Worm (Caenorhabditis elegans) whole organism, L4 larva: ENCODE results near the gene T13C5.6.

ENCODE experiments used
- ZK546.5 ChIP-seq, 2 experiments: sonication (generic microtip); optimal IDR thresholded peaks; 2 replicates each; lab custom pipeline; 2017; ENCODE audit warnings: missing biosample characterization in 2 of 2, missing genetic modification characterization in 2 of 2
- aly-2 ChIP-seq: sonication (generic microtip); optimal IDR thresholded peaks from 2 replicates; lab custom pipeline; 2018; ENCODE audit warnings: missing biosample characterization, missing genetic modification characterization
- ama-1 ChIP-seq: fragments of 150-350 bp; optimal IDR thresholded peaks from 2 replicates; lab custom pipeline; 2014; ENCODE audit warnings: inconsistent platforms, mixed read lengths
- ceh-82 ChIP-seq: sonication (generic microtip); optimal IDR thresholded peaks from 2 replicates; lab custom pipeline; 2017; ENCODE audit warnings: missing biosample characterization, missing genetic modification characterization
- ces-1 ChIP-seq: fragments of 150-350 bp; sonication (generic microtip); optimal IDR thresholded peaks from 4 replicates; lab custom pipeline; 2014; ENCODE audit warnings: missing biosample characterization, missing genetic modification reagents, missing genetic modification characterization
- hlh-30 ChIP-seq: sonication (generic microtip); optimal IDR thresholded peaks from 2 replicates; lab custom pipeline; 2017; ENCODE audit warnings: antibody characterized with exemption, mild to moderate bottlenecking, missing genetic modification characterization, missing compliant biosample characterization; ENCODE audit not compliant: insufficient read depth
- lim-7 ChIP-seq: fragments of 200-800 bp; sonication (Bioruptor generic); IDR thresholded peaks from 2 replicates; pipeline ENCODE4 v1.3.6; 2022; ENCODE audit warnings: missing genetic modification characterization, missing compliant biosample characterization
- nhr-11 ChIP-seq: fragments of 150-350 bp; optimal IDR thresholded peaks from 2 replicates; lab custom pipeline; 2014; ENCODE audit warnings: missing biosample characterization, missing genetic modification characterization
- nhr-42 ChIP-seq: fragments of 200-800 bp; sonication (Bioruptor generic); IDR thresholded peaks from 2 replicates; pipeline ENCODE4 v1.3.6; 2022; ENCODE audit warnings: missing genetic modification characterization, missing compliant biosample characterization
- nhr-6 ChIP-seq: fragments of 150-350 bp; optimal IDR thresholded peaks from 2 replicates; lab custom pipeline; 2014; ENCODE audit warnings: missing biosample characterization, missing genetic modification characterization
- ztf-11 ChIP-seq: fragments of 150-350 bp; optimal IDR thresholded peaks from 2 replicates; lab custom pipeline; 2014; ENCODE audit warnings: missing biosample characterization, missing genetic modification characterization

DNA sequence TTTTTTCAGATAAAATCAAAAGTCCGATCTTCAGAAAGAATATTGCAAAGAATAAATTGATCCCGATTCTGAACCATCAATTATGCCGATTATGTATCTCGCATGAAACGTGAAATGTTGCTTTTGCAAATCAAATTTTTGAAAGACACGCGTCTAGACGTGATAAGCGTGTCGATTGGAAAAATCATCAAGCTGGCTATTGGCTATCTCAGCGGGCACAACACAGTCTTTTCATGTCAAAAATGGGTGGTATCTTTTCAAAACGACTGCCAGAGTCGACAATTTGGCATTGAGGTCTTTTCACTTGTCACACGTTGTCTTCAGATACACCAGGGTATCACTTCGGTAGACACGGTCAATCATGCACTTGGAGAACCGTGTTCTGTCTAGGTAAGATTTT, 10.9 kb downstream of the T13C5.6 start, which contains the start of gene daf-9:
- no peak for TF ChIP-seq aly-2 (tag; lab: Kevin White, UChicago)
- TF ChIP-seq ceh-82 (tag; lab: Kevin White, UChicago) = no peak
- no peak for TF ChIP-seq ama-1 (lab: Kevin White, UChicago)
- no peak for TF ChIP-seq ces-1 (GFP tag; lab: Kevin White, UChicago)
- no peak for TF ChIP-seq lim-7 (GFP tag; lab: Robert Waterston, UW)
- no peak for TF ChIP-seq ZK546.5 (tag; optimal IDR thresholded peaks at IDR 0.05; lab: Kevin White, UChicago)
- no peak for TF ChIP-seq ztf-11
- no peak for TF ChIP-seq hlh-30 (tag; lab: Kevin White, UChicago)
- TF ChIP-seq nhr-6 = no peak
- TF ChIP-seq nhr-11 = no peak
- no peak for TF ChIP-seq nhr-42
